Fruit fly (Drosophila melanogaster) Kc167 (cell line): ENCODE results near the gene Elp1.

Source experiments
- Myc ChIP-seq: fragments of >200 bp; optimal IDR thresholded peaks from 2 replicates; lab custom pipeline; 2017; ENCODE audit warnings: missing external identifiers
- psq ChIP-seq: fragments of >200 bp; optimal IDR thresholded peaks from 2 replicates; lab custom pipeline; 2017; ENCODE audit warnings: missing external identifiers
- ttk ChIP-seq: sonication (Bioruptor generic); optimal IDR thresholded peaks from 2 replicates; lab custom pipeline; 2017; ENCODE audit warnings: missing external identifiers

DNA sequence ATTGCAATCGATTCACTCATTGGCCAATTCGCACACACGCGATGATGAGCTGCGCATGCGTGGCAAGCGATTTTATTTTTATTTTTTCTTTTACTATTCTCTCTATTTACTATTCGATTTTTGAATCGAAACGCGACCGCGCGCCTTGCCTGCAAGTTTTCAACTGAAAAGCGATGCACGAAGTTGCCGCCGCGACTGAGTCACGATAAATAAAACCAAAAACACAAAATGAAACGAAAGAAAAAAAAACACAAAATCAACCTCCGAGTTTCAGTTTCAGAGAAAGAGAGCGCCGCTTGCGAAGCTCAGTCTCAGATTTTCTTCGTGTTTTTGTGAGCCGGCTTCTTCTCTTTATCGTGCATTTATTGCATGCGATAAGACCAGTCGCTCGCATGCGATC lies 3.9 kb upstream of the Elp1 start:
- TF ChIP-seq ttk (lab: Kevin White, UChicago) (no peak), psq (lab: Kevin White, UChicago) (no peak), Myc (no peak)
